Worm (Caenorhabditis elegans): ENCODE data around the gene pept-2.

DNA sequence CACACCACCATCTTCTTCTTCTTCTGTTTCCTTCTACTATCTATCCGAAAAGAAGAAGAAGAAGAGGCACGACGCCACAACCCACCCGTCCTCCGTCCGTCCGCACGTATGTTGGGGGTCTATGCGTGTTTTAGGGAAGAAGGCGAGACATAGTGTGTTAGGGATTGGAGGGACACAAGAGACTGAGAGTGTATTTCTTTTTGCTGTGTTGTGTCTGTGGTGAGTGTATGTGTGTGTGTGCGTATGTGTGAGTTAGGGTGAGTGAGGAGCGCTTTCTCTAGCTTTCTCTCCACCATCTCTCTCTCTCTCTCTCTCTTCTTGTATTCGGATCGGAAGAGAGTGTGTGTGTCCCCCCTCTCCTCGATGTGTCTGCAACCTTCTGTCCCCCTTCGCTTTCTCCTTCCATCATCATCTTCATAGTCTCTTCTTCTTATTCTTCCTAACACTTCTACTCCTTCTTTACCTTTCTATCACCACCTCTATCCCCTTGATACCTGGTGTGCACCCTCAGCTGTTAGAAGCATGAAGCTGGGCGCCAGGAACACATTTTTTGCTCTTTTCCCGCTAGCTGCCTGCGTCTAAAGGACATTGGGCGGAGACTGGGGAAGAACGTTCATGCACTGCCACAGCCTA, 31.3 kb downstream of the pept-2 start:
- TF ChIP-seq pha-4 (tag; optimal IDR thresholded peaks at IDR 0.05), result no peak
- no peak for TF ChIP-seq lag-1 (GFP tag; IDR thresholded peaks at IDR 0.05)
- no peak for TF ChIP-seq snpc-1.3 (tag; optimal IDR thresholded peaks at IDR 0.05; ENCODE audit: insufficient read depth)
- peak; percentile 59 for TF ChIP-seq ceh-27 (GFP tag; optimal IDR thresholded peaks at IDR 0.05)
- TF ChIP-seq ama-1 (optimal IDR thresholded peaks at IDR 0.05), result no peak
- TF ChIP-seq ama-1 (GFP tag; optimal IDR thresholded peaks at IDR 0.05), result no peak
- no peak for TF ChIP-seq Y53F4B.3 (GFP tag; IDR thresholded peaks at IDR 0.05)
- peak; percentile 69 for TF ChIP-seq dox-1 (GFP tag; IDR thresholded peaks at IDR 0.05)
- no peak for TF ChIP-seq nfya-2 (GFP tag; IDR thresholded peaks at IDR 0.05)
- no peak for TF ChIP-seq lsy-27 (tag; optimal IDR thresholded peaks at IDR 0.05; ENCODE audit: borderline replicate concordance, insufficient read depth)
- no peak for TF ChIP-seq ekl-4 (GFP tag; IDR thresholded peaks at IDR 0.05)
- no peak for TF ChIP-seq Y95B8A.8 (GFP tag; IDR thresholded peaks at IDR 0.05)
- no peak for TF ChIP-seq dpff-1 (tag; optimal IDR thresholded peaks at IDR 0.05)
- no peak for TF ChIP-seq dpl-1 (GFP tag; optimal IDR thresholded peaks at IDR 0.05)
